Worm (Caenorhabditis elegans): ENCODE measurements around the gene srlf-12.

- TF ChIP-seq peb-1 (tag; optimal IDR thresholded peaks at IDR 0.05) = no peak
- no peak for TF ChIP-seq nhr-11 (tag; optimal IDR thresholded peaks at IDR 0.05)
- no peak for TF ChIP-seq lsy-2 (tag; optimal IDR thresholded peaks at IDR 0.05)
- TF ChIP-seq unc-55 (GFP tag; optimal IDR thresholded peaks at IDR 0.05) = no peak
- TF ChIP-seq elt-1 (tag; optimal IDR thresholded peaks at IDR 0.05) = no peak
Observed at ce11 chrIV:10889820-10890462, 2.0 kb downstream of the srlf-12 start, which contains the start of gene F13E9.15.

Measured in whole organism, L2 larva.